Fruit fly (Drosophila melanogaster) whole organism, embryonic: ENCODE measurements around the gene CG44040.

Experiments used
- Awh ChIP-seq: fragments of 200-800 bp; sonication (Bioruptor generic); IDR thresholded peaks from 2 replicates; pipeline ENCODE4, ENCODE4 v1.3.6; 2022; ENCODE audit warnings: missing biosample characterization, missing genetic modification characterization
- CG10274 ChIP-seq: fragments of 200-800 bp; sonication (Bioruptor generic); optimal IDR thresholded peaks from 3 replicates; lab custom pipeline; 2017; ENCODE audit warnings: missing biosample characterization, mild to moderate bottlenecking, missing genetic modification characterization
- CG11504 ChIP-seq: fragments of 200-800 bp; sonication (Bioruptor generic); optimal IDR thresholded peaks from 3 replicates; lab custom pipeline; 2019; ENCODE audit warnings: missing biosample characterization, mild to moderate bottlenecking, missing genetic modification characterization, moderate library complexity
- CG12104 ChIP-seq: fragments of 200-800 bp; sonication (Bioruptor generic); optimal IDR thresholded peaks from 3 replicates; lab custom pipeline; 2016; ENCODE audit warnings: missing biosample characterization, missing genetic modification characterization
- CG14014 ChIP-seq: fragments of 200-800 bp; sonication (Bioruptor generic); IDR thresholded peaks from 2 replicates; pipeline ENCODE4 v1.3.6; 2022; ENCODE audit warnings: missing biosample characterization, missing genetic modification characterization
- CG15269 ChIP-seq: fragments of 200-800 bp; sonication (Bioruptor generic); optimal IDR thresholded peaks from 2 replicates; lab custom pipeline; 2018; ENCODE audit warnings: missing biosample characterization, mild to moderate bottlenecking, missing genetic modification characterization, moderate library complexity
- CG1602 ChIP-seq: fragments of 200-800 bp; sonication (Bioruptor generic); optimal IDR thresholded peaks from 3 replicates; lab custom pipeline; 2016; ENCODE audit warnings: missing biosample characterization, missing genetic modification characterization
- CG17568 ChIP-seq: fragments of 200-800 bp; sonication (Bioruptor generic); optimal IDR thresholded peaks from 2 replicates; lab custom pipeline; 2018; ENCODE audit warnings: missing biosample characterization, mild to moderate bottlenecking, missing genetic modification characterization, moderate library complexity
- CG2120 ChIP-seq: fragments of 200-800 bp; sonication (Bioruptor generic); optimal IDR thresholded peaks from 3 replicates; lab custom pipeline; 2016; ENCODE audit warnings: missing biosample characterization, missing genetic modification characterization
- CG30403 ChIP-seq: fragments of 200-800 bp; sonication (Bioruptor generic); optimal IDR thresholded peaks from 3 replicates; lab custom pipeline; 2016; ENCODE audit warnings: missing biosample characterization, missing genetic modification characterization
- CG31224 ChIP-seq: fragments of 200-800 bp; sonication (Bioruptor generic); IDR thresholded peaks from 2 replicates; pipeline ENCODE4 v1.3.6; 2022; ENCODE audit warnings: missing biosample characterization, missing genetic modification characterization
- CG3163 ChIP-seq: fragments of 200-800 bp; sonication (Bioruptor generic); optimal IDR thresholded peaks from 3 replicates; lab custom pipeline; 2016; ENCODE audit warnings: missing biosample characterization, missing genetic modification characterization
- CG4282 ChIP-seq: fragments of 200-800 bp; sonication (Bioruptor generic); optimal IDR thresholded peaks from 2 replicates; lab custom pipeline; 2016; ENCODE audit warnings: missing biosample characterization, missing genetic modification characterization
- CG4617 ChIP-seq: fragments of 200-800 bp; sonication (Bioruptor generic); optimal IDR thresholded peaks from 3 replicates; lab custom pipeline; 2016; ENCODE audit warnings: missing biosample characterization, missing genetic modification characterization, borderline replicate concordance
- CG7987 ChIP-seq: fragments of 200-800 bp; sonication (Bioruptor generic); optimal IDR thresholded peaks from 2 replicates; lab custom pipeline; 2018; ENCODE audit warnings: missing biosample characterization, mild to moderate bottlenecking, missing genetic modification characterization, moderate library complexity
- CG8089 ChIP-seq: fragments of 200-800 bp; sonication (Bioruptor generic); optimal IDR thresholded peaks from 3 replicates; lab custom pipeline; 2016; ENCODE audit warnings: missing biosample characterization, missing genetic modification characterization
- CG8388 ChIP-seq: fragments of 200-800 bp; sonication (Bioruptor generic); optimal IDR thresholded peaks from 2 replicates; lab custom pipeline; 2019; ENCODE audit warnings: missing biosample characterization, mild to moderate bottlenecking, missing genetic modification characterization, moderate library complexity
- CG9817 ChIP-seq: fragments of 200-800 bp; sonication (Bioruptor generic); optimal IDR thresholded peaks from 2 replicates; lab custom pipeline; 2018; ENCODE audit warnings: missing biosample characterization, mild to moderate bottlenecking, missing genetic modification characterization, moderate library complexity
- Dip3 ChIP-seq: fragments of 200-800 bp; sonication (Bioruptor generic); optimal IDR thresholded peaks from 3 replicates; lab custom pipeline; 2016; ENCODE audit warnings: missing biosample characterization, missing genetic modification characterization
- E2f1 ChIP-seq: fragments of 200-800 bp; sonication (Bioruptor generic); IDR thresholded peaks from 2 replicates; pipeline ENCODE4 v1.3.6; 2022; ENCODE audit warnings: missing biosample characterization, missing genetic modification characterization
- Fer3 ChIP-seq: fragments of 200-800 bp; sonication (Bioruptor generic); optimal IDR thresholded peaks from 2 replicates; lab custom pipeline; 2018; ENCODE audit warnings: missing biosample characterization, mild to moderate bottlenecking, missing genetic modification characterization, moderate library complexity
- HmgD ChIP-seq: fragments of 200-800 bp; sonication (Bioruptor generic); optimal IDR thresholded peaks from 3 replicates; lab custom pipeline; 2016; ENCODE audit warnings: missing biosample characterization, missing genetic modification characterization
- Hsf ChIP-seq: fragments of 200-800 bp; sonication (Bioruptor generic); optimal IDR thresholded peaks from 3 replicates; lab custom pipeline; 2016; ENCODE audit warnings: missing biosample characterization, missing genetic modification characterization
- Max ChIP-seq: fragments of 200-800 bp; sonication (Bioruptor generic); optimal IDR thresholded peaks from 2 replicates; lab custom pipeline; 2016; ENCODE audit warnings: missing biosample characterization, mild to moderate bottlenecking, missing genetic modification characterization
- Med ChIP-seq: fragments of 200-800 bp; sonication (Bioruptor generic); peaks from one replicate; lab custom pipeline; 2016; ENCODE audit warnings: missing biosample characterization, missing genetic modification characterization, mild to moderate bottlenecking, inconsistent platforms, moderate library complexity
- Oaz ChIP-seq: fragments of 200-800 bp; sonication (Bioruptor generic); IDR thresholded peaks from 2 replicates; pipeline ENCODE4 v1.3.6; 2022; ENCODE audit warnings: missing biosample characterization, missing genetic modification characterization
- Taf1 ChIP-seq: fragments of 200-800 bp; sonication (Bioruptor generic); IDR thresholded peaks from 2 replicates; pipeline ENCODE4 v1.3.6; 2022; ENCODE audit warnings: missing biosample characterization, missing genetic modification characterization
- ab ChIP-seq: fragments of 200-800 bp; sonication (Bioruptor generic); optimal IDR thresholded peaks from 2 replicates; lab custom pipeline; 2016; ENCODE audit warnings: missing biosample characterization, missing genetic modification characterization
- bbx ChIP-seq: fragments of 200-800 bp; sonication (Bioruptor generic); IDR thresholded peaks from 2 replicates; pipeline ENCODE4 v1.3.6; 2022; ENCODE audit warnings: missing biosample characterization, missing genetic modification characterization; ENCODE audit not compliant: partially characterized antibody
- chn ChIP-seq: fragments of 200-800 bp; sonication (Bioruptor generic); optimal IDR thresholded peaks from 2 replicates; lab custom pipeline; 2016; ENCODE audit warnings: missing biosample characterization, missing genetic modification characterization
- crc ChIP-seq: fragments of 200-800 bp; sonication (Bioruptor generic); optimal IDR thresholded peaks from 2 replicates; lab custom pipeline; 2016; ENCODE audit warnings: missing biosample characterization, missing genetic modification characterization
- crp ChIP-seq, 2 experiments: fragments of 200-800 bp; sonication (Bioruptor generic); optimal IDR thresholded peaks; 2 replicates in 1 of 2; 3 replicates in 1 of 2; lab custom pipeline; 2017; ENCODE audit warnings: missing biosample characterization in 2 of 2, missing genetic modification characterization in 2 of 2, mild to moderate bottlenecking in 1 of 2, moderate library complexity in 1 of 2
- gfzf ChIP-seq: fragments of 200-800 bp; sonication (Bioruptor generic); optimal IDR thresholded peaks from 2 replicates; lab custom pipeline; 2016; ENCODE audit warnings: missing biosample characterization, mild to moderate bottlenecking, missing genetic modification characterization, moderate library complexity
- gro ChIP-seq: fragments of 200-800 bp; sonication (Bioruptor generic); optimal IDR thresholded peaks from 2 replicates; lab custom pipeline; 2016; ENCODE audit warnings: missing biosample characterization, missing genetic modification characterization
- hbn ChIP-seq: fragments of 200-800 bp; sonication (Bioruptor generic); IDR thresholded peaks from 2 replicates; pipeline ENCODE4 v1.3.6; 2022; ENCODE audit warnings: missing biosample characterization, missing genetic modification characterization; ENCODE audit not compliant: partially characterized antibody
- jumu ChIP-seq: fragments of 200-800 bp; sonication (Bioruptor generic); optimal IDR thresholded peaks from 3 replicates; lab custom pipeline; 2016; ENCODE audit warnings: missing biosample characterization, missing genetic modification characterization
- kay ChIP-seq: fragments of 200-800 bp; sonication (Bioruptor generic); optimal IDR thresholded peaks from 2 replicates; lab custom pipeline; 2016; ENCODE audit warnings: missing biosample characterization, missing genetic modification characterization
- lilli ChIP-seq: fragments of 200-800 bp; sonication (Bioruptor generic); optimal IDR thresholded peaks from 3 replicates; lab custom pipeline; 2016; ENCODE audit warnings: missing biosample characterization, missing genetic modification characterization
- mam ChIP-seq: fragments of 200-800 bp; sonication (Bioruptor generic); optimal IDR thresholded peaks from 3 replicates; lab custom pipeline; 2016; ENCODE audit warnings: missing biosample characterization, missing genetic modification characterization
- nerfin-1 ChIP-seq: fragments of 200-800 bp; sonication (Bioruptor generic); optimal IDR thresholded peaks from 3 replicates; lab custom pipeline; 2019; ENCODE audit warnings: missing biosample characterization, mild to moderate bottlenecking, missing genetic modification characterization, moderate library complexity
- nerfin-2 ChIP-seq: fragments of 200-800 bp; sonication (Bioruptor generic); IDR thresholded peaks from 2 replicates; pipeline ENCODE4 v1.3.6; 2022; ENCODE audit warnings: missing biosample characterization, missing genetic modification characterization; ENCODE audit not compliant: partially characterized antibody
- oc ChIP-seq: fragments of 200-800 bp; sonication (Bioruptor generic); optimal IDR thresholded peaks from 2 replicates; lab custom pipeline; 2018; ENCODE audit warnings: missing biosample characterization, mild to moderate bottlenecking, missing genetic modification characterization, moderate library complexity
- pum ChIP-seq: fragments of 200-800 bp; sonication (Bioruptor generic); optimal IDR thresholded peaks from 2 replicates; lab custom pipeline; 2016; ENCODE audit warnings: missing biosample characterization, missing genetic modification characterization
- ranshi ChIP-seq: fragments of 200-800 bp; sonication (Bioruptor generic); IDR thresholded peaks from 2 replicates; pipeline ENCODE4 v1.3.6; 2022; ENCODE audit warnings: missing biosample characterization, missing genetic modification characterization
- sc ChIP-seq, 3 experiments: fragments of >200 bp in 2 of 3; fragments of 200-800 bp in 1 of 3; sonication (Bioruptor generic) in 1 of 3; optimal IDR thresholded peaks; 2 replicates in 2 of 3; 3 replicates in 1 of 3; lab custom pipeline; 2017; ENCODE audit warnings: mild to moderate bottlenecking in 1 of 3, missing biosample characterization in 1 of 3, missing genetic modification characterization in 1 of 3, missing genetic modification reagents in 1 of 3
- sd ChIP-seq: fragments of 200-800 bp; sonication (Bioruptor generic); optimal IDR thresholded peaks from 3 replicates; lab custom pipeline; 2018; ENCODE audit warnings: missing biosample characterization, mild to moderate bottlenecking, missing genetic modification characterization, moderate library complexity
- stwl ChIP-seq: fragments of 200-800 bp; sonication (Bioruptor generic); optimal IDR thresholded peaks from 3 replicates; lab custom pipeline; 2018; ENCODE audit warnings: missing biosample characterization, mild to moderate bottlenecking, missing genetic modification characterization, moderate library complexity
- unpg ChIP-seq: fragments of 200-800 bp; sonication (Bioruptor generic); optimal IDR thresholded peaks from 3 replicates; lab custom pipeline; 2018; ENCODE audit warnings: missing biosample characterization, mild to moderate bottlenecking, missing genetic modification characterization, moderate library complexity
- yki ChIP-seq: fragments of >200 bp; optimal IDR thresholded peaks from 3 replicates; lab custom pipeline; 2018
- z ChIP-seq: fragments of 200-800 bp; sonication (Bioruptor generic); IDR thresholded peaks from 3 replicates; pipeline ENCODE4 v1.3.6; 2022; ENCODE audit warnings: missing biosample characterization, missing genetic modification characterization
- zf30C ChIP-seq: fragments of 200-800 bp; sonication (Bioruptor generic); optimal IDR thresholded peaks from 3 replicates; lab custom pipeline; 2018; ENCODE audit warnings: missing biosample characterization, mild to moderate bottlenecking, missing genetic modification characterization

Gene CG44040

dm6 chr3R:15287763-15288162 is 32.4 kb upstream of the CG44040 start (continued):
- TF ChIP-seq CG15269 (tag; lab: Kevin White, UChicago): no peak
- no peak for TF ChIP-seq E2f1 (GFP tag; lab: Robert Waterston, UW)
- TF ChIP-seq sd: peak; percentile 98
- TF ChIP-seq CG8388 (GFP tag; lab: Kevin White, UChicago): no peak
- TF ChIP-seq kay (GFP tag; lab: Kevin White, UChicago): peak; percentile 42
- peak; percentile 48 for TF ChIP-seq lilli
- TF ChIP-seq CG30403 (GFP tag; lab: Kevin White, UChicago): no peak
- no peak for TF ChIP-seq ab (GFP tag; lab: Kevin White, UChicago)
- no peak for TF ChIP-seq CG31224 (GFP tag; lab: Robert Waterston, UW)
- no peak for TF ChIP-seq pum
- TF ChIP-seq stwl: peak; percentile 77
- peak; percentile 33 for TF ChIP-seq oc (tag; lab: Kevin White, UChicago)
- TF ChIP-seq CG17568: no peak
- peak; percentile 45 for TF ChIP-seq chn (GFP tag; lab: Kevin White, UChicago)
- no peak for TF ChIP-seq CG8089 (GFP tag; lab: Kevin White, UChicago)
- TF ChIP-seq CG1602 (GFP tag; lab: Kevin White, UChicago): no peak
- TF ChIP-seq CG11504 (tag; lab: Kevin White, UChicago): peak; percentile 50
- no peak for TF ChIP-seq CG14014 (GFP tag; lab: Robert Waterston, UW)
- no peak for TF ChIP-seq Taf1 (GFP tag; lab: Robert Waterston, UW)
- no peak for TF ChIP-seq CG9817
- peak; percentile 86 for TF ChIP-seq Med (GFP tag; lab: Kevin White, UChicago)
- TF ChIP-seq Max (GFP tag; lab: Kevin White, UChicago): peak; percentile 69
- no peak for TF ChIP-seq bbx (GFP tag; lab: Robert Waterston, UW)
- no peak for TF ChIP-seq CG12104 (GFP tag; lab: Kevin White, UChicago)
- no peak for TF ChIP-seq Awh (GFP tag; lab: Robert Waterston, UW)
- no peak for TF ChIP-seq Oaz (GFP tag; lab: Robert Waterston, UW)
- TF ChIP-seq zf30C (GFP tag; lab: Kevin White, UChicago): peak; percentile 23
- peak; percentile 24 for TF ChIP-seq Hsf (GFP tag; lab: Kevin White, UChicago)
- peak; percentile 35 for TF ChIP-seq CG7987 (GFP tag; lab: Kevin White, UChicago)
- peak; percentile 28 for TF ChIP-seq mam
- TF ChIP-seq jumu (GFP tag; lab: Kevin White, UChicago): peak; percentile 46
- no peak for TF ChIP-seq CG10274 (GFP tag; lab: Kevin White, UChicago)
- TF ChIP-seq ranshi (GFP tag; lab: Robert Waterston, UW): no peak
- no peak for TF ChIP-seq nerfin-2
- TF ChIP-seq unpg (GFP tag; lab: Kevin White, UChicago): no peak
- TF ChIP-seq crc (GFP tag; lab: Kevin White, UChicago): no peak
- TF ChIP-seq gro: peak; percentile 37
- peak; percentile 78 to 96 for TF ChIP-seq crp (GFP tag; optimal IDR thresholded peaks at IDR 0.05; lab: Kevin White, UChicago)
- TF ChIP-seq sc (optimal IDR thresholded peaks at IDR 0.05; lab: Kevin White, UChicago): no peak
- no peak for TF ChIP-seq sc (GFP tag; optimal IDR thresholded peaks at IDR 0.05; lab: Kevin White, UChicago)
- TF ChIP-seq CG2120 (GFP tag; lab: Kevin White, UChicago): no peak
- peak; percentile 23 for TF ChIP-seq nerfin-1 (tag; lab: Kevin White, UChicago)
- peak; percentile 77 for TF ChIP-seq HmgD
- TF ChIP-seq CG3163: peak; percentile 27
- peak; percentile 97 for TF ChIP-seq gfzf (GFP tag; lab: Kevin White, UChicago)
- TF ChIP-seq z: no peak
- no peak for TF ChIP-seq hbn (GFP tag; lab: Robert Waterston, UW)
- no peak for TF ChIP-seq Fer3
- peak; percentile 77 for TF ChIP-seq CG4617 (GFP tag; lab: Kevin White, UChicago)
- peak; percentile 46 for TF ChIP-seq CG4282 (GFP tag; lab: Kevin White, UChicago)
- no peak for TF ChIP-seq yki (lab: Kevin White, UChicago)
- TF ChIP-seq Dip3 (GFP tag; lab: Kevin White, UChicago): peak; percentile 90
